Fruit fly (Drosophila melanogaster) whole organism, prepupa: ENCODE data around the gene CG16781.

Experiments
- Blimp-1 ChIP-seq: fragments of 200-800 bp; sonication (Bioruptor generic); optimal IDR thresholded peaks from 3 replicates; lab custom pipeline; 2017; ENCODE audit warnings: missing biosample characterization, missing genetic modification characterization, mild to moderate bottlenecking, moderate library complexity, missing genetic modification reagents
- CG10631 ChIP-seq: fragments of 200-800 bp; sonication (Bioruptor generic); optimal IDR thresholded peaks from 2 replicates; lab custom pipeline; 2016; ENCODE audit warnings: missing biosample characterization, missing genetic modification characterization
- CG10669 ChIP-seq: fragments of 200-800 bp; sonication (Bioruptor generic); optimal IDR thresholded peaks from 3 replicates; lab custom pipeline; 2018; ENCODE audit warnings: missing biosample characterization, mild to moderate bottlenecking, missing genetic modification characterization, moderate library complexity
- CG11294 ChIP-seq: fragments of 200-800 bp; sonication (Bioruptor generic); IDR thresholded peaks from 2 replicates; pipeline ENCODE4 v1.3.6; 2022; ENCODE audit warnings: missing biosample characterization, missing genetic modification characterization
- CG11902 ChIP-seq: fragments of 200-800 bp; sonication (Bioruptor generic); optimal IDR thresholded peaks from 3 replicates; lab custom pipeline; 2016; ENCODE audit warnings: missing biosample characterization, missing genetic modification characterization
- CG16779 ChIP-seq: fragments of 200-800 bp; sonication (Bioruptor generic); optimal IDR thresholded peaks from 3 replicates; lab custom pipeline; 2017; ENCODE audit warnings: missing biosample characterization, mild to moderate bottlenecking, missing genetic modification characterization
- CG31627 ChIP-seq: fragments of 200-800 bp; sonication (Bioruptor generic); optimal IDR thresholded peaks from 3 replicates; lab custom pipeline; 2016; ENCODE audit warnings: missing biosample characterization, missing genetic modification characterization
- CG32006 ChIP-seq: fragments of 200-800 bp; sonication (Bioruptor generic); optimal IDR thresholded peaks from 3 replicates; lab custom pipeline; 2017; ENCODE audit warnings: missing biosample characterization, mild to moderate bottlenecking, missing genetic modification characterization
- CG34406 ChIP-seq: fragments of 200-800 bp; sonication (Bioruptor generic); optimal IDR thresholded peaks from 3 replicates; lab custom pipeline; 2016; ENCODE audit warnings: missing biosample characterization, missing genetic modification characterization
- CG3919 ChIP-seq: fragments of 200-800 bp; sonication (Bioruptor generic); optimal IDR thresholded peaks from 3 replicates; lab custom pipeline; 2016; ENCODE audit warnings: missing biosample characterization, missing genetic modification characterization
- CG4318 ChIP-seq: fragments of 200-800 bp; sonication (Bioruptor generic); optimal IDR thresholded peaks from 3 replicates; lab custom pipeline; 2017; ENCODE audit warnings: missing biosample characterization, mild to moderate bottlenecking, missing genetic modification characterization
- CG6276 ChIP-seq: fragments of 200-800 bp; sonication (Bioruptor generic); optimal IDR thresholded peaks from 2 replicates; lab custom pipeline; 2017; ENCODE audit warnings: missing biosample characterization, mild to moderate bottlenecking, missing genetic modification characterization
- CG6792 ChIP-seq: fragments of 200-800 bp; sonication (Bioruptor generic); optimal IDR thresholded peaks from 3 replicates; lab custom pipeline; 2016; ENCODE audit warnings: missing biosample characterization, missing genetic modification characterization
- CG6808 ChIP-seq: fragments of 200-800 bp; sonication (Bioruptor generic); optimal IDR thresholded peaks from 3 replicates; lab custom pipeline; 2017; ENCODE audit warnings: missing biosample characterization, missing genetic modification characterization, mild to moderate bottlenecking, moderate library complexity, missing genetic modification reagents
- CG6854 ChIP-seq: fragments of 200-800 bp; sonication (Bioruptor generic); optimal IDR thresholded peaks from 2 replicates; lab custom pipeline; 2017; ENCODE audit warnings: missing biosample characterization, mild to moderate bottlenecking, missing genetic modification characterization
- CG7368 ChIP-seq: fragments of 200-800 bp; sonication (Bioruptor generic); optimal IDR thresholded peaks from 3 replicates; lab custom pipeline; 2016; ENCODE audit warnings: missing biosample characterization, missing genetic modification characterization
- CG8119 ChIP-seq: fragments of 200-800 bp; sonication (Bioruptor generic); IDR thresholded peaks from 3 replicates; pipeline ENCODE4 v1.3.6; 2022; ENCODE audit warnings: missing biosample characterization, missing genetic modification characterization
- CG8319 ChIP-seq: fragments of 200-800 bp; sonication (Bioruptor generic); optimal IDR thresholded peaks from 3 replicates; lab custom pipeline; 2016; ENCODE audit warnings: missing biosample characterization, missing genetic modification characterization
- CG9139 ChIP-seq: fragments of 200-800 bp; sonication (Bioruptor generic); optimal IDR thresholded peaks from 3 replicates; lab custom pipeline; 2017; ENCODE audit warnings: missing biosample characterization, mild to moderate bottlenecking, missing genetic modification characterization
- Eip75B ChIP-seq: fragments of 200-800 bp; sonication (Bioruptor generic); optimal IDR thresholded peaks from 3 replicates; lab custom pipeline; 2016; ENCODE audit warnings: missing biosample characterization, missing genetic modification characterization
- Eip78C ChIP-seq: fragments of 200-800 bp; sonication (Bioruptor generic); peaks from one replicate; lab custom pipeline; 2016; ENCODE audit warnings: missing biosample characterization, missing genetic modification characterization
- Ets21C ChIP-seq: fragments of 200-800 bp; sonication (Bioruptor generic); optimal IDR thresholded peaks from 3 replicates; lab custom pipeline; 2016; ENCODE audit warnings: missing biosample characterization, missing genetic modification characterization
- Ets96B ChIP-seq: fragments of 200-800 bp; optimal IDR thresholded peaks from 2 replicates; lab custom pipeline; 2019; ENCODE audit warnings: missing biosample characterization, mild to moderate bottlenecking, missing genetic modification characterization, moderate library complexity
- Gug ChIP-seq: fragments of 200-800 bp; sonication (Bioruptor generic); IDR thresholded peaks from 2 replicates; pipeline ENCODE4 v1.3.6; 2022; ENCODE audit warnings: missing biosample characterization, missing genetic modification characterization
- Hr38 ChIP-seq: sonication (Bioruptor generic); optimal IDR thresholded peaks from 2 replicates; lab custom pipeline; 2016; ENCODE audit warnings: missing biosample characterization, missing genetic modification characterization
- Hr39 ChIP-seq: fragments of 200-800 bp; sonication (Bioruptor generic); optimal IDR thresholded peaks from 2 replicates; lab custom pipeline; 2016; ENCODE audit warnings: missing biosample characterization, missing genetic modification characterization
- Lpt ChIP-seq: fragments of 200-800 bp; sonication (Bioruptor generic); optimal IDR thresholded peaks from 3 replicates; lab custom pipeline; 2016; ENCODE audit warnings: missing biosample characterization, missing genetic modification characterization
- OdsH ChIP-seq: fragments of 200-800 bp; sonication (Bioruptor generic); optimal IDR thresholded peaks from 3 replicates; lab custom pipeline; 2016; ENCODE audit warnings: missing biosample characterization, missing genetic modification characterization
- Smox ChIP-seq: fragments of 200-800 bp; sonication (Bioruptor generic); optimal IDR thresholded peaks from 3 replicates; lab custom pipeline; 2016; ENCODE audit warnings: missing biosample characterization, missing genetic modification characterization
- Sox102F ChIP-seq: fragments of 200-800 bp; sonication (Bioruptor generic); optimal IDR thresholded peaks from 2 replicates; lab custom pipeline; 2016; ENCODE audit warnings: missing biosample characterization, mild to moderate bottlenecking, missing genetic modification characterization
- Sox14 ChIP-seq: fragments of 200-800 bp; sonication (Bioruptor generic); optimal IDR thresholded peaks from 3 replicates; lab custom pipeline; 2016; ENCODE audit warnings: missing biosample characterization, missing genetic modification characterization
- Sox15 ChIP-seq: fragments of 200-800 bp; sonication (Bioruptor generic); optimal IDR thresholded peaks from 3 replicates; lab custom pipeline; 2016; ENCODE audit warnings: missing biosample characterization, missing genetic modification characterization
- achi ChIP-seq: fragments of 200-800 bp; sonication (Bioruptor generic); optimal IDR thresholded peaks from 3 replicates; lab custom pipeline; 2016; ENCODE audit warnings: missing biosample characterization, missing genetic modification characterization
- cyc ChIP-seq: fragments of 200-800 bp; sonication (Bioruptor generic); optimal IDR thresholded peaks from 3 replicates; lab custom pipeline; 2016; ENCODE audit warnings: missing biosample characterization, missing genetic modification characterization
- dac ChIP-seq: fragments of 200-800 bp; sonication (Bioruptor generic); optimal IDR thresholded peaks from 2 replicates; lab custom pipeline; 2017; ENCODE audit warnings: missing biosample characterization, mild to moderate bottlenecking, missing genetic modification characterization
- dsx ChIP-seq: fragments of 200-800 bp; optimal IDR thresholded peaks from 3 replicates; lab custom pipeline; 2019; ENCODE audit warnings: missing biosample characterization, mild to moderate bottlenecking, missing genetic modification characterization, moderate library complexity; ENCODE audit not compliant: poor library complexity, severe bottlenecking
- eg ChIP-seq: fragments of 200-800 bp; sonication (Bioruptor generic); IDR thresholded peaks from 3 replicates; pipeline ENCODE4 v1.3.6; 2022; ENCODE audit warnings: missing biosample characterization, missing genetic modification characterization
- esn ChIP-seq: fragments of 200-800 bp; sonication (Bioruptor generic); optimal IDR thresholded peaks from 2 replicates; lab custom pipeline; 2016; ENCODE audit warnings: missing biosample characterization, mild to moderate bottlenecking, missing genetic modification characterization, moderate library complexity
- fd85E ChIP-seq: fragments of 200-800 bp; sonication (Bioruptor generic); optimal IDR thresholded peaks from 3 replicates; lab custom pipeline; 2016; ENCODE audit warnings: missing biosample characterization, missing genetic modification characterization
- fkh ChIP-seq: fragments of 200-800 bp; sonication (Bioruptor generic); optimal IDR thresholded peaks from 3 replicates; lab custom pipeline; 2017; ENCODE audit warnings: missing biosample characterization, mild to moderate bottlenecking, missing genetic modification characterization, moderate library complexity
- lz ChIP-seq: fragments of 200-800 bp; sonication (Bioruptor generic); optimal IDR thresholded peaks from 3 replicates; lab custom pipeline; 2016; ENCODE audit warnings: missing biosample characterization, missing genetic modification characterization
- net ChIP-seq: fragments of 200-800 bp; sonication (Bioruptor generic); optimal IDR thresholded peaks from 3 replicates; lab custom pipeline; 2016; ENCODE audit warnings: missing biosample characterization, missing genetic modification characterization
- pdm3 ChIP-seq: fragments of 200-800 bp; sonication (Bioruptor generic); optimal IDR thresholded peaks from 3 replicates; lab custom pipeline; 2016; ENCODE audit warnings: missing biosample characterization, missing genetic modification characterization
- salr ChIP-seq, 2 experiments: fragments of 200-800 bp; sonication (Bioruptor generic); optimal IDR thresholded peaks; 3 replicates each; lab custom pipeline; 2016 to 2018; ENCODE audit warnings: missing biosample characterization in 2 of 2, missing genetic modification characterization in 2 of 2, mild to moderate bottlenecking in 1 of 2
- spab ChIP-seq: fragments of 200-800 bp; sonication (Bioruptor generic); optimal IDR thresholded peaks from 2 replicates; lab custom pipeline; 2017; ENCODE audit warnings: missing biosample characterization, mild to moderate bottlenecking, missing genetic modification characterization, missing genetic modification reagents
- ss ChIP-seq, 2 experiments: fragments of 200-800 bp; sonication (Bioruptor generic); optimal IDR thresholded peaks; 2 replicates in 1 of 2; 3 replicates in 1 of 2; lab custom pipeline; 2017 to 2018; ENCODE audit warnings: mild to moderate bottlenecking in 2 of 2, missing biosample characterization in 2 of 2, missing genetic modification characterization in 2 of 2, moderate library complexity in 1 of 2
- svp ChIP-seq: fragments of 200-800 bp; sonication (Bioruptor generic); peaks from one replicate; lab custom pipeline; 2016; ENCODE audit warnings: missing biosample characterization, missing genetic modification characterization
- vri ChIP-seq: fragments of 200-800 bp; sonication (Bioruptor generic); optimal IDR thresholded peaks from 3 replicates; lab custom pipeline; 2016; ENCODE audit warnings: missing biosample characterization, mild to moderate bottlenecking, missing genetic modification characterization

CG16781 gene

dm6 chrX:3485304-3485703 lies 21.5 kb upstream of the CG16781 start, which contains the start of the genes CG14270 and CG10803 (continued):
- no peak for TF ChIP-seq CG6854 (GFP tag; lab: Kevin White, UChicago)
- TF ChIP-seq CG8119 (GFP tag; lab: Robert Waterston, UW) = no peak
- TF ChIP-seq esn = peak; percentile 40
- TF ChIP-seq Eip78C (GFP tag; lab: Kevin White, UChicago) = peak; percentile 32
- no peak for TF ChIP-seq spab
- no peak for TF ChIP-seq achi (GFP tag; lab: Kevin White, UChicago)
- TF ChIP-seq CG9139 (GFP tag; lab: Kevin White, UChicago) = no peak

dm6 chrX:3482119-3483014 lies 18.5 kb upstream of the CG16781 start, which contains the start of the genes CG10804 and CG10802:
Gene CG10804, minus strand, starts transcription at chrX:3482322.
Gene CG10802, plus strand, starts transcription at chrX:3482965.
- TF ChIP-seq CG7368 (no peak), CG3919 (peak; percentile 65), CG11294 (peak; percentile 28; the same call in 1 of the 2 replicates), Sox15 (GFP tag; lab: Kevin White, UChicago) (peak; percentile 58), eg (GFP tag; lab: Robert Waterston, UW) (peak; percentile 91), CG31627 (GFP tag; lab: Kevin White, UChicago) (peak; percentile 86), CG6276 (GFP tag; lab: Kevin White, UChicago) (no peak), lz (peak; percentile 83), Lpt (GFP tag; lab: Kevin White, UChicago) (peak; percentile 55), CG8319 (GFP tag; lab: Kevin White, UChicago) (peak; percentile 59), cyc (peak; percentile 79), Gug (GFP tag; lab: Robert Waterston, UW) (peak; percentile 69), CG6808 (GFP tag; lab: Kevin White, UChicago) (no peak), CG10631 (GFP tag; lab: Kevin White, UChicago) (peak; percentile 76), vri (GFP tag; lab: Kevin White, UChicago) (no peak), Hr38 (GFP tag; lab: Kevin White, UChicago) (peak; percentile 54), pdm3 (GFP tag; lab: Kevin White, UChicago) (peak; percentile 80), fkh (no peak), Ets21C (peak; percentile 80), achi (GFP tag; lab: Kevin White, UChicago) (peak; percentile 50), Hr39 (GFP tag; lab: Kevin White, UChicago) (peak; percentile 87), net (GFP tag; lab: Kevin White, UChicago) (no peak), dac (GFP tag; lab: Kevin White, UChicago) (peak; percentile 19), fd85E (GFP tag; lab: Kevin White, UChicago) (no peak), CG16779 (tag; lab: Kevin White, UChicago) (no peak), Smox (GFP tag; lab: Kevin White, UChicago) (peak; percentile 60), ss (GFP tag; optimal IDR thresholded peaks at IDR 0.05; lab: Kevin White, UChicago) (no peak), CG34406 (peak; percentile 41), dsx (GFP tag; lab: Kevin White, UChicago) (no peak), CG11902 (GFP tag; lab: Kevin White, UChicago) (peak; percentile 57), Sox102F (GFP tag; lab: Kevin White, UChicago) (no peak), CG32006 (GFP tag; lab: Kevin White, UChicago) (no peak), svp (GFP tag; lab: Kevin White, UChicago) (peak; percentile 70), CG4318 (no peak), CG6792 (GFP tag; lab: Kevin White, UChicago) (peak; percentile 55), CG10669 (GFP tag; lab: Kevin White, UChicago) (no peak), Eip75B (no peak), Ets96B (tag; lab: Kevin White, UChicago) (peak; percentile 50), Blimp-1 (GFP tag; lab: Kevin White, UChicago) (no peak), spab (no peak), Eip78C (GFP tag; lab: Kevin White, UChicago) (peak; percentile 83), salr (GFP tag; optimal IDR thresholded peaks at IDR 0.05; lab: Kevin White, UChicago) (peak in 1 of 2 experiments; percentile 65), OdsH (GFP tag; lab: Kevin White, UChicago) (peak; percentile 70), Sox14 (GFP tag; lab: Kevin White, UChicago) (peak; percentile 76)
